Worm (Caenorhabditis elegans) whole organism, L2 larva: Measurements from ENCODE around the gene best-12.
A peak's percentile ranks its signal among the peaks of the same experiment; 100 is the strongest.

Experiments
- R02D3.7 ChIP-seq: fragments of 150-350 bp; optimal IDR thresholded peaks from 2 replicates; lab custom pipeline; 2014; ENCODE audit warnings: missing biosample characterization, missing genetic modification characterization
- ZK546.5 ChIP-seq: sonication (generic microtip); optimal IDR thresholded peaks from 2 replicates; lab custom pipeline; 2017; ENCODE audit warnings: missing biosample characterization, missing genetic modification characterization
- alr-1 ChIP-seq: fragments of 150-350 bp; optimal IDR thresholded peaks from 2 replicates; lab custom pipeline; 2014; ENCODE audit warnings: missing biosample characterization, missing genetic modification characterization
- ama-1 ChIP-seq: fragments of 150-350 bp; optimal IDR thresholded peaks from 2 replicates; lab custom pipeline; 2018; ENCODE audit warnings: inconsistent platforms
- ceh-16 ChIP-seq: fragments of 150-350 bp; optimal IDR thresholded peaks from 2 replicates; lab custom pipeline; 2014; ENCODE audit warnings: missing biosample characterization, missing genetic modification characterization
- ceh-82 ChIP-seq: fragments of 150-350 bp; optimal IDR thresholded peaks from 2 replicates; lab custom pipeline; 2014; ENCODE audit warnings: missing biosample characterization, missing genetic modification characterization
- dmd-4 ChIP-seq: sonication (generic microtip); optimal IDR thresholded peaks from 2 replicates; lab custom pipeline; 2017; ENCODE audit warnings: missing biosample characterization, missing genetic modification characterization
- elt-3 ChIP-seq: sonication (generic microtip); optimal IDR thresholded peaks from 2 replicates; lab custom pipeline; 2017; ENCODE audit warnings: missing biosample characterization, missing genetic modification characterization
- fos-1 ChIP-seq: fragments of 150-350 bp; optimal IDR thresholded peaks from 2 replicates; lab custom pipeline; 2014; ENCODE audit warnings: missing biosample characterization, missing genetic modification characterization
- lin-11 ChIP-seq: fragments of 150-350 bp; sonication (generic microtip); optimal IDR thresholded peaks from 2 replicates; lab custom pipeline; 2014; ENCODE audit warnings: missing biosample characterization, missing genetic modification characterization, inconsistent platforms, mixed read lengths
- lin-13 ChIP-seq: fragments of 150-350 bp; optimal IDR thresholded peaks from 2 replicates; lab custom pipeline; 2014; ENCODE audit warnings: missing biosample characterization, missing genetic modification reagents, missing genetic modification characterization
- mab-5 ChIP-seq: fragments of 150-350 bp; optimal IDR thresholded peaks from 2 replicates; lab custom pipeline; 2014; ENCODE audit warnings: missing biosample characterization, missing genetic modification characterization
- mbf-1 ChIP-seq: sonication (generic microtip); optimal IDR thresholded peaks from 2 replicates; lab custom pipeline; 2017; ENCODE audit warnings: missing biosample characterization, missing genetic modification characterization
- mdl-1 ChIP-seq, 2 experiments: fragments of 150-350 bp in 1 of 2; sonication (generic microtip) in 1 of 2; optimal IDR thresholded peaks; 2 replicates each; lab custom pipeline; 2017; ENCODE audit warnings: missing biosample characterization in 2 of 2, missing genetic modification characterization in 2 of 2
- nhr-10 ChIP-seq: sonication (generic microtip); optimal IDR thresholded peaks from 2 replicates; lab custom pipeline; 2017; ENCODE audit warnings: missing biosample characterization, missing genetic modification characterization
- nhr-11 ChIP-seq: fragments of 150-350 bp; optimal IDR thresholded peaks from 2 replicates; lab custom pipeline; 2014; ENCODE audit warnings: missing biosample characterization, missing genetic modification characterization
- nhr-12 ChIP-seq: fragments of 150-350 bp; optimal IDR thresholded peaks from 2 replicates; lab custom pipeline; 2014; ENCODE audit warnings: missing biosample characterization, missing genetic modification characterization
- nhr-129 ChIP-seq: fragments of 150-350 bp; optimal IDR thresholded peaks from 2 replicates; lab custom pipeline; 2014; ENCODE audit warnings: missing biosample characterization, missing genetic modification characterization
- nhr-21 ChIP-seq: fragments of 150-350 bp; optimal IDR thresholded peaks from 2 replicates; lab custom pipeline; 2014; ENCODE audit warnings: missing biosample characterization, missing genetic modification characterization
- nhr-237 ChIP-seq: fragments of 150-350 bp; optimal IDR thresholded peaks from 2 replicates; lab custom pipeline; 2014; ENCODE audit warnings: missing biosample characterization, missing genetic modification characterization
- nhr-77 ChIP-seq: fragments of 150-350 bp; optimal IDR thresholded peaks from 2 replicates; lab custom pipeline; 2014; ENCODE audit warnings: missing biosample characterization, missing genetic modification characterization
- skn-1 ChIP-seq: sonication (generic microtip); optimal IDR thresholded peaks from 2 replicates; lab custom pipeline; 2017; ENCODE audit warnings: missing biosample characterization, missing genetic modification characterization
- sma-9 ChIP-seq, 2 experiments: fragments of 150-350 bp in 1 of 2; sonication (generic microtip) in 1 of 2; optimal IDR thresholded peaks; 2 replicates each; lab custom pipeline; 2014 to 2016; ENCODE audit warnings: missing genetic modification characterization in 2 of 2, mild to moderate bottlenecking in 1 of 2, missing biosample characterization in 1 of 2, missing compliant biosample characterization in 1 of 2, missing genetic modification reagents in 1 of 2, moderate library complexity in 1 of 2
- snpc-4 ChIP-seq: fragments of 150-350 bp; optimal IDR thresholded peaks from 2 replicates; lab custom pipeline; 2014; ENCODE audit warnings: missing biosample characterization, missing genetic modification characterization
- unc-39 ChIP-seq: fragments of 150-350 bp; optimal IDR thresholded peaks from 2 replicates; lab custom pipeline; 2014; ENCODE audit warnings: missing biosample characterization, missing genetic modification characterization
- unc-62 ChIP-seq: fragments of 150-350 bp; optimal IDR thresholded peaks from 2 replicates; lab custom pipeline; 2014; ENCODE audit warnings: missing biosample characterization, missing genetic modification reagents, missing genetic modification characterization
- ztf-1 ChIP-seq: fragments of 200-800 bp; sonication (Bioruptor generic); conservative IDR thresholded peaks from 2 replicates; pipeline ENCODE4 v1.3.6; 2022; ENCODE audit warnings: missing genetic modification characterization, missing compliant biosample characterization

Gene best-12

ce11 chrV:16090685-16091084, 41.4 kb downstream of the best-12 start, which contains the start of gene F22B8.3:
F22B8.3 (plus strand) TSS chrV:16090985.
- TF ChIP-seq nhr-77 (no peak), ama-1 (no peak), alr-1 (tag; lab: Kevin White, UChicago) (no peak), ztf-1 (no peak), lin-11 (tag; lab: Kevin White, UChicago) (no peak), nhr-21 (tag; lab: Kevin White, UChicago) (no peak), R02D3.7 (tag; lab: Kevin White, UChicago) (no peak), nhr-11 (no peak), nhr-12 (tag; lab: Kevin White, UChicago) (no peak), fos-1 (no peak)

- TF ChIP-seq nhr-77, result no peak
These were observed 45.0 kb downstream of the best-12 start, which contains the start of gene F22B8.7 for ce11 chrV:16094284-16094683. F22B8.7 (plus strand) TSS chrV:16094584.

ce11 chrV:16094862-16095261, 45.6 kb downstream of the best-12 start:
- no peak for TF ChIP-seq ceh-16 (tag; lab: Kevin White, UChicago)
- peak; percentile 47 for TF ChIP-seq nhr-129 (tag; lab: Kevin White, UChicago)
- TF ChIP-seq sma-9 (GFP tag; optimal IDR thresholded peaks at IDR 0.05; lab: Kevin White, UChicago), result peak; percentile 57
- no peak for TF ChIP-seq sma-9 (tag; optimal IDR thresholded peaks at IDR 0.05; lab: Kevin White, UChicago)
- TF ChIP-seq fos-1, result peak; percentile 26

ce11 chrV:16099441-16099840, 50.2 kb downstream of the best-12 start, which contains the start of gene str-7:
str-7 (minus strand) TSS chrV:16099541.
- TF ChIP-seq lin-13 (GFP tag; lab: Kevin White, UChicago), result no peak
- no peak for TF ChIP-seq ceh-82 (tag; lab: Kevin White, UChicago)
- TF ChIP-seq dmd-4 (tag; lab: Kevin White, UChicago), result no peak
- TF ChIP-seq nhr-10 (tag; lab: Kevin White, UChicago), result no peak
- no peak for TF ChIP-seq ZK546.5 (tag; lab: Kevin White, UChicago)
- no peak for TF ChIP-seq elt-3 (tag; lab: Kevin White, UChicago)
- TF ChIP-seq ztf-1, result no peak
- no peak for TF ChIP-seq fos-1
- no peak for TF ChIP-seq snpc-4
- no peak for TF ChIP-seq mdl-1 (tag; optimal IDR thresholded peaks at IDR 0.05; lab: Kevin White, UChicago)
- no peak for TF ChIP-seq mbf-1 (tag; lab: Kevin White, UChicago)
- no peak for TF ChIP-seq sma-9 (GFP tag; optimal IDR thresholded peaks at IDR 0.05; lab: Kevin White, UChicago)
- no peak for TF ChIP-seq sma-9 (tag; optimal IDR thresholded peaks at IDR 0.05; lab: Kevin White, UChicago)
- TF ChIP-seq nhr-237 (tag; lab: Kevin White, UChicago), result no peak
- TF ChIP-seq unc-39 (tag; lab: Kevin White, UChicago), result no peak
- no peak for TF ChIP-seq R02D3.7 (tag; lab: Kevin White, UChicago)
- TF ChIP-seq skn-1 (tag; lab: Kevin White, UChicago), result no peak

ce11 chrV:16100103-16100730, 50.9 kb downstream of the best-12 start, which contains the start of gene cth-1:
cth-1 (plus strand) TSS chrV:16100680.
- TF ChIP-seq fos-1 (peak; percentile 37), mab-5 (tag; lab: Kevin White, UChicago) (no peak), unc-62 (GFP tag; lab: Kevin White, UChicago) (no peak), sma-9 (GFP tag; optimal IDR thresholded peaks at IDR 0.05; lab: Kevin White, UChicago) (peak; percentile 84), sma-9 (tag; optimal IDR thresholded peaks at IDR 0.05; lab: Kevin White, UChicago) (no peak)
